Fruit fly (Drosophila melanogaster) whole organism, prepupa: Measurements from ENCODE around the gene Spn.

ENCODE experiments used
- CG11294 ChIP-seq: fragments of 200-800 bp; sonication (Bioruptor generic); IDR thresholded peaks from 2 replicates; pipeline ENCODE4 v1.3.6; 2022; ENCODE audit warnings: missing biosample characterization, missing genetic modification characterization
- CG11902 ChIP-seq: fragments of 200-800 bp; sonication (Bioruptor generic); optimal IDR thresholded peaks from 3 replicates; lab custom pipeline; 2016; ENCODE audit warnings: missing biosample characterization, missing genetic modification characterization
- CG15336 ChIP-seq: fragments of 200-800 bp; sonication (Bioruptor generic); IDR thresholded peaks from 2 replicates; pipeline ENCODE4 v1.3.6; 2022; ENCODE audit warnings: missing biosample characterization, missing genetic modification characterization
- CG16779 ChIP-seq: fragments of 200-800 bp; sonication (Bioruptor generic); optimal IDR thresholded peaks from 3 replicates; lab custom pipeline; 2017; ENCODE audit warnings: missing biosample characterization, mild to moderate bottlenecking, missing genetic modification characterization
- CG3032 ChIP-seq: fragments of 200-800 bp; optimal IDR thresholded peaks from 2 replicates; lab custom pipeline; 2019; ENCODE audit warnings: missing biosample characterization, mild to moderate bottlenecking, missing genetic modification characterization, moderate library complexity
- CG31627 ChIP-seq: fragments of 200-800 bp; sonication (Bioruptor generic); optimal IDR thresholded peaks from 3 replicates; lab custom pipeline; 2016; ENCODE audit warnings: missing biosample characterization, missing genetic modification characterization
- CG32006 ChIP-seq: fragments of 200-800 bp; sonication (Bioruptor generic); optimal IDR thresholded peaks from 3 replicates; lab custom pipeline; 2017; ENCODE audit warnings: missing biosample characterization, mild to moderate bottlenecking, missing genetic modification characterization
- CG34406 ChIP-seq: fragments of 200-800 bp; sonication (Bioruptor generic); optimal IDR thresholded peaks from 3 replicates; lab custom pipeline; 2016; ENCODE audit warnings: missing biosample characterization, missing genetic modification characterization
- CG4318 ChIP-seq: fragments of 200-800 bp; sonication (Bioruptor generic); optimal IDR thresholded peaks from 3 replicates; lab custom pipeline; 2017; ENCODE audit warnings: missing biosample characterization, mild to moderate bottlenecking, missing genetic modification characterization
- CG6163 ChIP-seq: fragments of 200-800 bp; sonication (Bioruptor generic); IDR thresholded peaks from 3 replicates; pipeline ENCODE4 v1.3.6; 2022; ENCODE audit warnings: missing biosample characterization, missing genetic modification characterization
- CG6276 ChIP-seq: fragments of 200-800 bp; sonication (Bioruptor generic); optimal IDR thresholded peaks from 2 replicates; lab custom pipeline; 2017; ENCODE audit warnings: missing biosample characterization, mild to moderate bottlenecking, missing genetic modification characterization
- CG6792 ChIP-seq: fragments of 200-800 bp; sonication (Bioruptor generic); optimal IDR thresholded peaks from 3 replicates; lab custom pipeline; 2016; ENCODE audit warnings: missing biosample characterization, missing genetic modification characterization
- CG7368 ChIP-seq: fragments of 200-800 bp; sonication (Bioruptor generic); optimal IDR thresholded peaks from 3 replicates; lab custom pipeline; 2016; ENCODE audit warnings: missing biosample characterization, missing genetic modification characterization
- CG8119 ChIP-seq: fragments of 200-800 bp; sonication (Bioruptor generic); IDR thresholded peaks from 3 replicates; pipeline ENCODE4 v1.3.6; 2022; ENCODE audit warnings: missing biosample characterization, missing genetic modification characterization
- CG8319 ChIP-seq: fragments of 200-800 bp; sonication (Bioruptor generic); optimal IDR thresholded peaks from 3 replicates; lab custom pipeline; 2016; ENCODE audit warnings: missing biosample characterization, missing genetic modification characterization
- CG8632 ChIP-seq: fragments of 200-800 bp; sonication (Bioruptor generic); optimal IDR thresholded peaks from 3 replicates; lab custom pipeline; 2016; ENCODE audit warnings: missing biosample characterization, missing genetic modification characterization
- Eip75B ChIP-seq: fragments of 200-800 bp; sonication (Bioruptor generic); optimal IDR thresholded peaks from 3 replicates; lab custom pipeline; 2016; ENCODE audit warnings: missing biosample characterization, missing genetic modification characterization
- Gug ChIP-seq: fragments of 200-800 bp; sonication (Bioruptor generic); IDR thresholded peaks from 2 replicates; pipeline ENCODE4 v1.3.6; 2022; ENCODE audit warnings: missing biosample characterization, missing genetic modification characterization
- Hr38 ChIP-seq: sonication (Bioruptor generic); optimal IDR thresholded peaks from 2 replicates; lab custom pipeline; 2016; ENCODE audit warnings: missing biosample characterization, missing genetic modification characterization
- Hr4 ChIP-seq: fragments of 200-800 bp; sonication (Bioruptor generic); optimal IDR thresholded peaks from 3 replicates; lab custom pipeline; 2016; ENCODE audit warnings: missing biosample characterization, missing genetic modification characterization
- Lpt ChIP-seq: fragments of 200-800 bp; sonication (Bioruptor generic); optimal IDR thresholded peaks from 3 replicates; lab custom pipeline; 2016; ENCODE audit warnings: missing biosample characterization, missing genetic modification characterization
- Sox14 ChIP-seq: fragments of 200-800 bp; sonication (Bioruptor generic); optimal IDR thresholded peaks from 3 replicates; lab custom pipeline; 2016; ENCODE audit warnings: missing biosample characterization, missing genetic modification characterization
- achi ChIP-seq: fragments of 200-800 bp; sonication (Bioruptor generic); optimal IDR thresholded peaks from 3 replicates; lab custom pipeline; 2016; ENCODE audit warnings: missing biosample characterization, missing genetic modification characterization
- cyc ChIP-seq: fragments of 200-800 bp; sonication (Bioruptor generic); optimal IDR thresholded peaks from 3 replicates; lab custom pipeline; 2016; ENCODE audit warnings: missing biosample characterization, missing genetic modification characterization
- eg ChIP-seq: fragments of 200-800 bp; sonication (Bioruptor generic); IDR thresholded peaks from 3 replicates; pipeline ENCODE4 v1.3.6; 2022; ENCODE audit warnings: missing biosample characterization, missing genetic modification characterization
- fkh ChIP-seq: fragments of 200-800 bp; sonication (Bioruptor generic); optimal IDR thresholded peaks from 3 replicates; lab custom pipeline; 2017; ENCODE audit warnings: missing biosample characterization, mild to moderate bottlenecking, missing genetic modification characterization, moderate library complexity
- lz ChIP-seq: fragments of 200-800 bp; sonication (Bioruptor generic); optimal IDR thresholded peaks from 3 replicates; lab custom pipeline; 2016; ENCODE audit warnings: missing biosample characterization, missing genetic modification characterization
- salr ChIP-seq, 2 experiments: fragments of 200-800 bp; sonication (Bioruptor generic); optimal IDR thresholded peaks; 3 replicates each; lab custom pipeline; 2016 to 2018; ENCODE audit warnings: missing biosample characterization in 2 of 2, missing genetic modification characterization in 2 of 2, mild to moderate bottlenecking in 1 of 2
- spab ChIP-seq: fragments of 200-800 bp; sonication (Bioruptor generic); optimal IDR thresholded peaks from 2 replicates; lab custom pipeline; 2017; ENCODE audit warnings: missing biosample characterization, mild to moderate bottlenecking, missing genetic modification characterization, missing genetic modification reagents
- ss ChIP-seq, 2 experiments: fragments of 200-800 bp; sonication (Bioruptor generic); optimal IDR thresholded peaks; 2 replicates in 1 of 2; 3 replicates in 1 of 2; lab custom pipeline; 2017 to 2018; ENCODE audit warnings: mild to moderate bottlenecking in 2 of 2, missing biosample characterization in 2 of 2, missing genetic modification characterization in 2 of 2, moderate library complexity in 1 of 2
- svp ChIP-seq: fragments of 200-800 bp; sonication (Bioruptor generic); peaks from one replicate; lab custom pipeline; 2016; ENCODE audit warnings: missing biosample characterization, missing genetic modification characterization

Gene Spn

DNA sequence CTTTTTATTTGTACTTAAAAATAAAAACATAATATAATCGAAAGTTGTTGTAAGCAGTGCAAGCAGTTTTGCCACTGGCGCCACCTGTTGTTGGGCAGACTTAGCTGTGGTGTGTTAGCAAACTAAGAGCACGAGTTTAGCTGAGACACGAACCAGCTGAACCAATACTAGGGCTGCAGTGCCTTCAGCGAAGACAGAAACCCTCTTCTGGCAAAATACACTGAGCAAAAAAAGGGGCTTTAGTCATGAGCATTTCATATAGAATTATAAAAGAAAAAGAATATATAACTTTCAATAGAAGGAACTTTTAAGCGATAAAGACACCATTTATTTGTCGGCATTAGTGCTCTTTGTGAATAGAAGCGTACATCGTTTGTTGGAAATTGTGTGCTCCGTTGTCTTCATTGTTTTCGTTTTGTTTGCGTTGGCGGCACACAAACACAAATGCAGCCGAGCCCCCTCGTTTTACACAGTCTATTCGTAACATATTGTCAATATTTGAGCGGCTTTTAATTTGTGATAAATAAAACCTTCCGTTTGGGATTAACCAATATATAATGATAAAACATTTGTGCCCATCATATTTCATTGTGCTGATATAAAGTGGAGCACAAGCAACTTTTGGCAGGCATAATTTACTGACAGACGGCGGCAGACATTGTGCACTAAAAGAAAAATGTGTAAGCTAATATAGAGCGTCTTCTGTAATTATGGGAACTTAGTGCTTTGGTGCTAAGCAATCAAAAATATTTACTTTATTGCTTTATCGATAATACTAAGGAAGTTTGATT is 22.5 kb downstream of the Spn start (continued):
- TF ChIP-seq achi = peak; percentile 47
- TF ChIP-seq Lpt (GFP tag; lab: Kevin White, UChicago) = peak; percentile 29
- TF ChIP-seq CG6792 (GFP tag; lab: Kevin White, UChicago) = peak; percentile 25
- TF ChIP-seq cyc (GFP tag; lab: Kevin White, UChicago) = peak; percentile 59
- peak; percentile 60 for TF ChIP-seq CG8632 (GFP tag; lab: Kevin White, UChicago)
- peak; percentile 51 for TF ChIP-seq lz (GFP tag; lab: Kevin White, UChicago)
- peak; percentile 84 for TF ChIP-seq CG6163 (GFP tag; lab: Robert Waterston, UW)
- peak in 1 of 2 experiments; percentile 6 for TF ChIP-seq ss (GFP tag; optimal IDR thresholded peaks at IDR 0.05; lab: Kevin White, UChicago)
- TF ChIP-seq Eip75B = peak; percentile 46
- peak; percentile 68 for TF ChIP-seq Sox14 (GFP tag; lab: Kevin White, UChicago)

DNA sequence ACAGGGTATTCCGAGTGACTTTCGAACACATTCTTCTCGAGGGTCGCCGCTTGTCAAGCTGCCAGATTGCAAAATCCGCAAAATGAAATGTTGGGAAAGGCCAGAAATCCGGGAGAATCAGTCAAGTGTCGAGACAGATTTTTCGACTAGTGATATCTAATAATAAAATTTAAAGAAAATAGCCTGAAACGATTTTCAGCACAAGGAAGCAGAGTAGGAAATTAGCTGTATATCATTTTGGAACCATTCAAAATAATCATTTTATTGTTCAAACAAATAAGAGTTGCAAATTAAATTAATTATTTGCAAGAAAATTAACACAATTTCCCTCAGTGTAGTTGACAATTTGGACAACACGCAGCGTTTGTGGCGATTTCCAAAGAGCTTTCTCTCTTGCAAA is 23.5 kb downstream of the Spn start:
- peak; percentile 23; the same call in 1 of the 3 replicates for TF ChIP-seq eg (GFP tag; lab: Robert Waterston, UW)
- peak; percentile 16 for TF ChIP-seq CG32006 (GFP tag; lab: Kevin White, UChicago)
- no peak for TF ChIP-seq CG8319
- TF ChIP-seq CG7368 (GFP tag; lab: Kevin White, UChicago) = no peak
- peak; percentile 58; the same call in 2 of the 3 replicates for TF ChIP-seq CG8119
- TF ChIP-seq CG34406 (GFP tag; lab: Kevin White, UChicago) = no peak
- no peak for TF ChIP-seq CG6792 (GFP tag; lab: Kevin White, UChicago)
- TF ChIP-seq salr (GFP tag; optimal IDR thresholded peaks at IDR 0.05; lab: Kevin White, UChicago) = no peak
- TF ChIP-seq CG6276 (GFP tag; lab: Kevin White, UChicago) = peak; percentile 23
- no peak for TF ChIP-seq spab (GFP tag; lab: Kevin White, UChicago)
- peak; percentile 43; the same call in 1 of the 2 replicates for TF ChIP-seq CG15336 (GFP tag; lab: Robert Waterston, UW)

DNA sequence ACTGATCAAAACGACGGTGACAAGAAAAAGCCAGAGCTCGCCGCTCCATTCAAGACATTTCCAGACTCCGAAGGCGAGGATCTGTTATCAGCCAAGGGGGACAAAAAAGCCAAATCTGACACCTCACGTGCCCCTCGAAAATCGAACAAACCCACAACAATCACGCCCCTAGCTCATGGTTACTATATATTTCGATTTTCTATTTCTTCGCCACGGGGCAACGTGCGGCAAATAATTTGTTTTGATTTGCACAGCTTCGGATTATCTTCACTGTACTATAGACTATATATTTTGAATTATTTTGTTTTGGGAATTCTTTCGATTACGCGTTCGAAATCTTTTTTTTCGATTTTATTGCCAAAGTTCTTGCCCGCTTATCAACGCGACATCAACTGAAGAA is 24.0 kb downstream of the Spn start:
- TF ChIP-seq cyc (GFP tag; lab: Kevin White, UChicago) (no peak), svp (GFP tag; lab: Kevin White, UChicago) (peak; percentile 91), lz (GFP tag; lab: Kevin White, UChicago) (no peak)

DNA sequence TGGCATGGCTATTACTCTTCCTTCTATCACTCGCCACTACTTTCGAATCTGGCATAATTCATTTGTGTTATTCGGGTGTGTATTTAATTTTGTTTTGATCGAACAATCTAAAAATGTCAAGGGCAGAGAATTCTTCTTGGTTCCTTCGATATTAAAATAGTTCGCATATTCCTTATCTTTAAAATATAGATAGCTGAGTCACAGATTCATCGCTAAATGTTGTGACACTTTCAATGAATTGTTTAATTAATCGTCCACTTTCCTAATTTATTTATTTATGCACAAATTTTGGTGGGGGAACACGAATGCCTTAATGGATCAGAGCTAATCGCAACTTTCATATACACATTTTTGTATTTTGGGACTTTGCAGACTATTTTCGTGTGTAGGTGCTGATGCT is 27.2 kb downstream of the Spn start, which contains the start of gene CG32295:
Gene CG32295 (minus strand): TSS at position 101 of the 400 bp plus-strand sequence.
- no peak for TF ChIP-seq CG3032 (tag; lab: Kevin White, UChicago)
- TF ChIP-seq CG11294 = no peak
- TF ChIP-seq fkh (GFP tag; lab: Kevin White, UChicago) = no peak
- no peak for TF ChIP-seq Gug (GFP tag; lab: Robert Waterston, UW)
- TF ChIP-seq salr (GFP tag; optimal IDR thresholded peaks at IDR 0.05; lab: Kevin White, UChicago) = no peak
- no peak for TF ChIP-seq Eip75B
- no peak for TF ChIP-seq ss (GFP tag; optimal IDR thresholded peaks at IDR 0.05; lab: Kevin White, UChicago)
- TF ChIP-seq CG11902 (GFP tag; lab: Kevin White, UChicago) = no peak
- no peak for TF ChIP-seq CG16779 (tag; lab: Kevin White, UChicago)
- TF ChIP-seq Lpt (GFP tag; lab: Kevin White, UChicago) = no peak

DNA sequence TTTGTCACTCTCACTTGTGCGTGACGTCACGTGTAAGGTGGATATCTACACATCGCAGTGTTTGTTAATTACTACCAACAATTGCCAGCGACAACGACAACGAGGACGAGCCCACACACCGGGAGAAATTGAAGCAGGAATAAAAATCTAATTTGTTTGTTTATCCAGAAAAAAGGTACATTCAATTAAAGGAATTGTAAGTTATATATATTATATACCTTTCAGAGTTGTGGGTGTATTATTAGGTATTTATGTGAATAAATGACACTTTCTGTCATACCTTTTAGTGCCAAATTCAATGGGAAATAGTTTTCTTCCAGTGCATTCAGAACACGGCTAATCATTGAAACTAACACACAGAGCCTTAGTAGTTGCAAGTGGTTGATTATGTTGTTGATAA is 38.9 kb downstream of the Spn start:
- TF ChIP-seq CG4318 (GFP tag; lab: Kevin White, UChicago) (no peak), Lpt (GFP tag; lab: Kevin White, UChicago) (no peak), Hr38 (GFP tag; lab: Kevin White, UChicago) (no peak), CG8119 (peak; percentile 65; the same call in 1 of the 3 replicates), CG31627 (GFP tag; lab: Kevin White, UChicago) (no peak), Hr4 (GFP tag; lab: Kevin White, UChicago) (peak; percentile 62), CG8632 (GFP tag; lab: Kevin White, UChicago) (no peak), CG15336 (GFP tag; lab: Robert Waterston, UW) (peak; percentile 65)
